Fruit fly (Drosophila melanogaster) whole organism, embryonic: Measurements from ENCODE around the gene E2f1.

Source experiments
- Abd-B ChIP-seq: fragments of 200-800 bp; sonication (Bioruptor generic); optimal IDR thresholded peaks from 2 replicates; lab custom pipeline; 2018; ENCODE audit warnings: missing biosample characterization, mild to moderate bottlenecking, missing genetic modification characterization, moderate library complexity
- B-H1 ChIP-seq: fragments of 200-800 bp; sonication (Bioruptor generic); IDR thresholded peaks from 3 replicates; pipeline ENCODE4 v1.3.6; 2022; ENCODE audit warnings: missing biosample characterization, missing genetic modification characterization
- CG14014 ChIP-seq: fragments of 200-800 bp; sonication (Bioruptor generic); IDR thresholded peaks from 2 replicates; pipeline ENCODE4 v1.3.6; 2022; ENCODE audit warnings: missing biosample characterization, missing genetic modification characterization
- CG15269 ChIP-seq: fragments of 200-800 bp; sonication (Bioruptor generic); optimal IDR thresholded peaks from 2 replicates; lab custom pipeline; 2018; ENCODE audit warnings: missing biosample characterization, mild to moderate bottlenecking, missing genetic modification characterization, moderate library complexity
- CG17186 ChIP-seq: fragments of 200-800 bp; sonication (Bioruptor generic); optimal IDR thresholded peaks from 3 replicates; lab custom pipeline; 2017; ENCODE audit warnings: missing biosample characterization, missing genetic modification reagents, missing genetic modification characterization
- CG2120 ChIP-seq: fragments of 200-800 bp; sonication (Bioruptor generic); optimal IDR thresholded peaks from 3 replicates; lab custom pipeline; 2016; ENCODE audit warnings: missing biosample characterization, missing genetic modification characterization
- CG32532 ChIP-seq: fragments of 200-800 bp; sonication (Bioruptor generic); IDR thresholded peaks from 2 replicates; pipeline ENCODE4 v1.3.6; 2022; ENCODE audit warnings: missing biosample characterization, missing genetic modification characterization
- CG32772 ChIP-seq: fragments of 200-800 bp; sonication (Bioruptor generic); IDR thresholded peaks from 2 replicates; pipeline ENCODE4 v1.3.6; 2022; ENCODE audit warnings: missing biosample characterization, missing genetic modification characterization
- CG34422 ChIP-seq: fragments of 200-800 bp; sonication (Bioruptor generic); IDR thresholded peaks from 3 replicates; pipeline ENCODE4 v1.3.6; 2022; ENCODE audit warnings: missing biosample characterization, missing genetic modification characterization
- CG42726 ChIP-seq: fragments of 200-800 bp; sonication (Bioruptor generic); IDR thresholded peaks from 2 replicates; pipeline ENCODE4 v1.3.6; 2022; ENCODE audit warnings: missing biosample characterization, missing genetic modification characterization; ENCODE audit not compliant: partially characterized antibody
- CG4404 ChIP-seq: fragments of 200-800 bp; sonication (Bioruptor generic); IDR thresholded peaks from 2 replicates; pipeline ENCODE4 v1.3.6; 2022; ENCODE audit warnings: missing biosample characterization, missing genetic modification characterization
- CG4730 ChIP-seq: fragments of 200-800 bp; sonication (Bioruptor generic); IDR thresholded peaks from 2 replicates; pipeline ENCODE4 v1.3.6; 2022; ENCODE audit warnings: missing biosample characterization, missing genetic modification characterization
- CG8281 ChIP-seq: fragments of 200-800 bp; sonication (Bioruptor generic); optimal IDR thresholded peaks from 2 replicates; lab custom pipeline; 2018; ENCODE audit warnings: missing biosample characterization, mild to moderate bottlenecking, missing genetic modification characterization, moderate library complexity
- CkIIα-i1 ChIP-seq: fragments of 200-800 bp; sonication (Bioruptor generic); IDR thresholded peaks from 2 replicates; pipeline ENCODE4 v1.3.6; 2022; ENCODE audit warnings: missing biosample characterization, missing genetic modification characterization
- CrebB ChIP-seq: fragments of 200-800 bp; sonication (Bioruptor generic); optimal IDR thresholded peaks from 3 replicates; lab custom pipeline; 2018; ENCODE audit warnings: missing biosample characterization, mild to moderate bottlenecking, missing genetic modification characterization
- Dek ChIP-seq: fragments of 200-800 bp; sonication (Bioruptor generic); optimal IDR thresholded peaks from 3 replicates; lab custom pipeline; 2019; ENCODE audit warnings: missing biosample characterization, mild to moderate bottlenecking, missing genetic modification characterization, moderate library complexity
- Fer3 ChIP-seq: fragments of 200-800 bp; sonication (Bioruptor generic); optimal IDR thresholded peaks from 2 replicates; lab custom pipeline; 2018; ENCODE audit warnings: missing biosample characterization, mild to moderate bottlenecking, missing genetic modification characterization, moderate library complexity
- GATAe ChIP-seq: fragments of 200-800 bp; sonication (Bioruptor generic); conservative IDR thresholded peaks from 2 replicates; pipeline ENCODE4 v1.3.6; 2022; ENCODE audit warnings: missing biosample characterization, missing genetic modification characterization
- Hand ChIP-seq: fragments of 200-800 bp; sonication (Bioruptor generic); optimal IDR thresholded peaks from 2 replicates; lab custom pipeline; 2017; ENCODE audit warnings: mild to moderate bottlenecking, missing biosample characterization, missing genetic modification reagents, missing genetic modification characterization
- MESR4 ChIP-seq: fragments of 200-800 bp; sonication (Bioruptor generic); optimal IDR thresholded peaks from 2 replicates; lab custom pipeline; 2018; ENCODE audit warnings: missing biosample characterization, mild to moderate bottlenecking, missing genetic modification characterization, moderate library complexity
- Med ChIP-seq: fragments of 200-800 bp; sonication (Bioruptor generic); peaks from one replicate; lab custom pipeline; 2016; ENCODE audit warnings: missing biosample characterization, missing genetic modification characterization, mild to moderate bottlenecking, inconsistent platforms, moderate library complexity
- Neu2 ChIP-seq: fragments of 200-800 bp; sonication (Bioruptor generic); optimal IDR thresholded peaks from 3 replicates; lab custom pipeline; 2016; ENCODE audit warnings: missing biosample characterization, missing genetic modification characterization, borderline replicate concordance
- Oaz ChIP-seq: fragments of 200-800 bp; sonication (Bioruptor generic); IDR thresholded peaks from 2 replicates; pipeline ENCODE4 v1.3.6; 2022; ENCODE audit warnings: missing biosample characterization, missing genetic modification characterization
- Scr ChIP-seq: fragments of 200-800 bp; sonication (Bioruptor generic); IDR thresholded peaks from 2 replicates; pipeline ENCODE4 v1.3.6; 2022; ENCODE audit warnings: missing biosample characterization, missing genetic modification characterization; ENCODE audit not compliant: partially characterized antibody
- Spps ChIP-seq: fragments of 200-800 bp; sonication (Bioruptor generic); optimal IDR thresholded peaks from 2 replicates; lab custom pipeline; 2018; ENCODE audit warnings: missing biosample characterization, mild to moderate bottlenecking, missing genetic modification characterization
- Xrp1 ChIP-seq: fragments of 200-800 bp; sonication (Bioruptor generic); IDR thresholded peaks from 2 replicates; pipeline ENCODE4 v1.3.6; 2022; ENCODE audit warnings: missing biosample characterization, missing genetic modification characterization
- aop ChIP-seq: fragments of 200-800 bp; sonication (Bioruptor generic); IDR thresholded peaks from 2 replicates; pipeline ENCODE4 v1.3.6; 2022; ENCODE audit warnings: missing biosample characterization, missing genetic modification characterization
- corto ChIP-seq: fragments of 200-800 bp; sonication (Bioruptor generic); optimal IDR thresholded peaks from 2 replicates; lab custom pipeline; 2016; ENCODE audit warnings: missing biosample characterization, mild to moderate bottlenecking, missing genetic modification characterization, moderate library complexity
- dpn ChIP-seq, 2 experiments: fragments of 200-800 bp; sonication (Bioruptor generic); optimal IDR thresholded peaks; 3 replicates each; lab custom pipeline; 2016; ENCODE audit warnings: missing biosample characterization in 2 of 2, missing genetic modification characterization in 2 of 2
- esg ChIP-seq: fragments of 200-800 bp; sonication (Bioruptor generic); conservative IDR thresholded peaks from 2 replicates; pipeline ENCODE4 v1.3.6; 2022; ENCODE audit warnings: missing biosample characterization, missing genetic modification characterization
- ewg ChIP-seq: fragments of 200-800 bp; sonication (Bioruptor generic); optimal IDR thresholded peaks from 3 replicates; lab custom pipeline; 2017; ENCODE audit warnings: mild to moderate bottlenecking, missing biosample characterization, missing genetic modification reagents, missing genetic modification characterization
- fd64A ChIP-seq: fragments of 200-800 bp; sonication (Bioruptor generic); optimal IDR thresholded peaks from 3 replicates; lab custom pipeline; 2018; ENCODE audit warnings: missing biosample characterization, mild to moderate bottlenecking, missing genetic modification characterization
- ftz-f1 ChIP-seq: fragments of 200-800 bp; sonication (Bioruptor generic); optimal IDR thresholded peaks from 2 replicates; lab custom pipeline; 2016; ENCODE audit warnings: missing biosample characterization, missing genetic modification characterization
- gcm ChIP-seq: fragments of 200-800 bp; sonication (Bioruptor generic); optimal IDR thresholded peaks from 2 replicates; lab custom pipeline; 2019; ENCODE audit warnings: missing biosample characterization, mild to moderate bottlenecking, missing genetic modification characterization, moderate library complexity
- gem ChIP-seq: fragments of 200-800 bp; sonication (Bioruptor generic); optimal IDR thresholded peaks from 2 replicates; lab custom pipeline; 2019; ENCODE audit warnings: missing biosample characterization, mild to moderate bottlenecking, missing genetic modification characterization, moderate library complexity
- gt ChIP-seq: fragments of 200-800 bp; sonication (Bioruptor generic); IDR thresholded peaks from 2 replicates; pipeline ENCODE4 v1.3.6; 2022; ENCODE audit warnings: missing biosample characterization, missing genetic modification characterization
- hkb ChIP-seq, 2 experiments: fragments of 200-800 bp in 1 of 2; fragments of >200 bp in 1 of 2; sonication (Bioruptor generic) in 1 of 2; IDR thresholded peaks in 1 of 2; optimal IDR thresholded peaks in 1 of 2; 2 replicates each; pipeline versions ENCODE4 v1.3.6 to Lab custom; 2017 to 2022; ENCODE audit warnings: missing biosample characterization in 1 of 2, missing genetic modification characterization in 1 of 2
- hth ChIP-seq: fragments of >200 bp; optimal IDR thresholded peaks from 2 replicates; lab custom pipeline; 2017; ENCODE audit warnings: inconsistent platforms
- jigr1 ChIP-seq: fragments of 200-800 bp; sonication (Bioruptor generic); IDR thresholded peaks from 3 replicates; pipeline ENCODE4 v1.3.6; 2022; ENCODE audit warnings: missing biosample characterization, missing genetic modification characterization
- ken ChIP-seq: fragments of 200-800 bp; sonication (Bioruptor generic); IDR thresholded peaks from 3 replicates; pipeline ENCODE4 v1.3.6; 2022; ENCODE audit warnings: missing biosample characterization, missing genetic modification characterization
- knrl ChIP-seq: fragments of 200-800 bp; sonication (Bioruptor generic); IDR thresholded peaks from 3 replicates; pipeline ENCODE4 v1.3.6; 2022; ENCODE audit warnings: missing biosample characterization, missing genetic modification characterization; ENCODE audit not compliant: partially characterized antibody
- nerfin-2 ChIP-seq: fragments of 200-800 bp; sonication (Bioruptor generic); IDR thresholded peaks from 2 replicates; pipeline ENCODE4 v1.3.6; 2022; ENCODE audit warnings: missing biosample characterization, missing genetic modification characterization; ENCODE audit not compliant: partially characterized antibody
- oc ChIP-seq: fragments of 200-800 bp; sonication (Bioruptor generic); optimal IDR thresholded peaks from 2 replicates; lab custom pipeline; 2018; ENCODE audit warnings: missing biosample characterization, mild to moderate bottlenecking, missing genetic modification characterization, moderate library complexity
- prd ChIP-seq, 3 experiments: fragments of >200 bp in 2 of 3; fragments of 200-800 bp in 1 of 3; sonication (Bioruptor generic) in 1 of 3; optimal IDR thresholded peaks in 2 of 3; IDR thresholded peaks in 1 of 3; 2 replicates in 2 of 3; 3 replicates in 1 of 3; pipeline versions ENCODE4 v1.3.6 to Lab custom; 2017 to 2022; ENCODE audit warnings: missing biosample characterization in 1 of 3, missing genetic modification characterization in 1 of 3
- pzg ChIP-seq: fragments of 200-800 bp; sonication (Bioruptor generic); optimal IDR thresholded peaks from 3 replicates; lab custom pipeline; 2018; ENCODE audit warnings: missing biosample characterization, mild to moderate bottlenecking, missing genetic modification characterization, moderate library complexity
- seq ChIP-seq: fragments of 200-800 bp; sonication (Bioruptor generic); IDR thresholded peaks from 2 replicates; pipeline ENCODE4 v1.3.6; 2022; ENCODE audit warnings: missing biosample characterization, missing genetic modification characterization
- slbo ChIP-seq: fragments of 200-800 bp; sonication (Bioruptor generic); IDR thresholded peaks from 2 replicates; pipeline ENCODE4 v1.3.6; 2022; ENCODE audit warnings: missing biosample characterization, missing genetic modification characterization
- tin ChIP-seq: fragments of 200-800 bp; sonication (Bioruptor generic); optimal IDR thresholded peaks from 3 replicates; lab custom pipeline; 2016; ENCODE audit warnings: missing biosample characterization, missing genetic modification characterization
- unc-4 ChIP-seq: fragments of 200-800 bp; sonication (Bioruptor generic); IDR thresholded peaks from 2 replicates; pipeline ENCODE4 v1.3.6; 2022; ENCODE audit warnings: missing biosample characterization, missing genetic modification characterization; ENCODE audit not compliant: partially characterized antibody
- zen2 ChIP-seq: fragments of 200-800 bp; sonication (Bioruptor generic); IDR thresholded peaks from 3 replicates; pipeline ENCODE4 v1.3.6; 2022; ENCODE audit warnings: missing biosample characterization, missing genetic modification characterization; ENCODE audit not compliant: partially characterized antibody

E2f1 gene

DNA sequence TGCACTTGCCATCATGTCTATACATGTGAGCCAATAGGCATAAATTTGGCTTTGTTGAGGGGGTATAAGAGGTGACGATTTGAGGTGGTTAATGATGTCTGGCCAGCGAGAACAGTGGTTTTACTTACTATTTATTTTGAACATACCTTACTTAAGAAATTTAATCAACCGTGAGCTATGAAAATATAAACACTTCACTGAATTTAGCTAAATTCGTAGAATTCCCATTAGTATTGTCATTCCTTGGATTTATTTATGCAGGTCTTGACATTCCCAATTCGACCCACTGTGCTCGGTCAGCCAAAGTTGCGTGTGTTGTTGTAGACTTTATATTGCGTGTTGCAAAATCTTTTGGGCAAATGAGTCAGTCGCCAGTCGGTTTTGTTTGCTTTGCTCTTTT, 27.2 kb upstream of the E2f1 start (continued):
- TF ChIP-seq Hand (GFP tag; lab: Kevin White, UChicago) = no peak
- TF ChIP-seq Oaz (GFP tag; lab: Robert Waterston, UW) = no peak
- no peak for TF ChIP-seq hkb (optimal IDR thresholded peaks at IDR 0.05; lab: Kevin White, UChicago)
- TF ChIP-seq hkb (GFP tag; IDR thresholded peaks at IDR 0.05; lab: Robert Waterston, UW) = peak; percentile 41; the same call in 1 of the 2 replicates
- TF ChIP-seq ewg = no peak
- TF ChIP-seq pzg = no peak
- no peak for TF ChIP-seq Fer3 (tag; lab: Kevin White, UChicago)
- peak; percentile 23; the same call in 1 of the 2 replicates for TF ChIP-seq esg (GFP tag; lab: Robert Waterston, UW)
- TF ChIP-seq CG34422 (GFP tag; lab: Robert Waterston, UW) = no peak
- no peak for TF ChIP-seq CG8281 (tag; lab: Kevin White, UChicago)
- TF ChIP-seq GATAe (GFP tag; lab: Robert Waterston, UW) = no peak
- TF ChIP-seq Dek (tag; lab: Kevin White, UChicago) = no peak
- TF ChIP-seq gcm (GFP tag; lab: Kevin White, UChicago) = no peak
- TF ChIP-seq CrebB (tag; lab: Kevin White, UChicago) = no peak
- TF ChIP-seq aop = no peak
- TF ChIP-seq nerfin-2 = no peak
- TF ChIP-seq unc-4 (GFP tag; lab: Robert Waterston, UW) = no peak
- TF ChIP-seq fd64A = no peak
- TF ChIP-seq Abd-B (GFP tag; lab: Kevin White, UChicago) = no peak
- TF ChIP-seq zen2 (GFP tag; lab: Robert Waterston, UW) = no peak
- TF ChIP-seq seq (GFP tag; lab: Robert Waterston, UW) = no peak
- TF ChIP-seq ftz-f1 (GFP tag; lab: Kevin White, UChicago) = no peak
- no peak for TF ChIP-seq oc (tag; lab: Kevin White, UChicago)
- no peak for TF ChIP-seq Med (GFP tag; lab: Kevin White, UChicago)
- TF ChIP-seq CG4404 (GFP tag; lab: Robert Waterston, UW) = no peak
- no peak for TF ChIP-seq jigr1 (GFP tag; lab: Robert Waterston, UW)
- no peak for TF ChIP-seq Scr (GFP tag; lab: Robert Waterston, UW)
- peak; percentile 29 for TF ChIP-seq CG15269 (tag; lab: Kevin White, UChicago)
- no peak for TF ChIP-seq CG14014
- peak; percentile 15; the same call in 1 of the 2 replicates for TF ChIP-seq slbo (GFP tag; lab: Robert Waterston, UW)
- TF ChIP-seq CG42726 (GFP tag; lab: Robert Waterston, UW) = no peak
- TF ChIP-seq CG4730 = no peak
- TF ChIP-seq B-H1 (GFP tag; lab: Robert Waterston, UW) = no peak
- no peak for TF ChIP-seq tin (GFP tag; lab: Kevin White, UChicago)
- TF ChIP-seq gt (GFP tag; lab: Robert Waterston, UW) = no peak
- TF ChIP-seq CG17186 (GFP tag; lab: Kevin White, UChicago) = no peak
- TF ChIP-seq gem (tag; lab: Kevin White, UChicago) = peak; percentile 32
- TF ChIP-seq corto (GFP tag; lab: Kevin White, UChicago) = no peak
- TF ChIP-seq CG32532 (GFP tag; lab: Robert Waterston, UW) = no peak
- no peak for TF ChIP-seq CkIIα-i1
- TF ChIP-seq Neu2 (GFP tag; lab: Kevin White, UChicago) = no peak
- TF ChIP-seq MESR4 = no peak
- no peak for TF ChIP-seq knrl (GFP tag; lab: Robert Waterston, UW)
- TF ChIP-seq Spps (tag; lab: Kevin White, UChicago) = no peak
- TF ChIP-seq Xrp1 (GFP tag; lab: Robert Waterston, UW) = no peak
- no peak for TF ChIP-seq prd (optimal IDR thresholded peaks at IDR 0.05; lab: Kevin White, UChicago)
- TF ChIP-seq prd (GFP tag; IDR thresholded peaks at IDR 0.05; lab: Robert Waterston, UW) = no peak
- 0 out of 2 replicates have a peak, but pooled peaks have one; percentile 31 for TF ChIP-seq CG32772
- TF ChIP-seq CG2120 = no peak
- TF ChIP-seq hth (lab: Kevin White, UChicago) = no peak
- TF ChIP-seq ken (GFP tag; lab: Robert Waterston, UW) = no peak
- TF ChIP-seq dpn (GFP tag; optimal IDR thresholded peaks at IDR 0.05; lab: Kevin White, UChicago) = no peak
